Worm (Caenorhabditis elegans) whole organism, L4 larva: ENCODE measurements around the gene pas-7.

ENCODE experiments used
- aly-2 ChIP-seq: sonication (generic microtip); optimal IDR thresholded peaks from 2 replicates; lab custom pipeline; 2018; ENCODE audit warnings: missing biosample characterization, missing genetic modification characterization
- ama-1 ChIP-seq: fragments of 150-350 bp; optimal IDR thresholded peaks from 2 replicates; lab custom pipeline; 2014; ENCODE audit warnings: inconsistent platforms, mixed read lengths
- egl-27 ChIP-seq: sonication (generic microtip); optimal IDR thresholded peaks from 3 replicates; lab custom pipeline; 2017; ENCODE audit warnings: missing biosample characterization, missing genetic modification reagents, missing genetic modification characterization
- gei-8 ChIP-seq: fragments of 200-800 bp; sonication (Bioruptor generic); optimal IDR thresholded peaks from 2 replicates; lab custom pipeline; 2018; ENCODE audit warnings: mild to moderate bottlenecking, missing genetic modification characterization, missing compliant biosample characterization
- mep-1 ChIP-seq: fragments of 150-350 bp; sonication (generic microtip); optimal IDR thresholded peaks from 3 replicates; lab custom pipeline; 2014; ENCODE audit warnings: missing biosample characterization, missing genetic modification characterization
- sdz-12 ChIP-seq: fragments of 200-800 bp; sonication (Bioruptor generic); optimal IDR thresholded peaks from 2 replicates; lab custom pipeline; 2018; ENCODE audit warnings: mild to moderate bottlenecking, missing genetic modification characterization, missing compliant biosample characterization
- tag-97 ChIP-seq: fragments of 200-800 bp; sonication (Bioruptor generic); IDR thresholded peaks from 2 replicates; pipeline ENCODE4 v1.3.6; 2022; ENCODE audit warnings: missing genetic modification characterization, missing compliant biosample characterization
- ztf-7 ChIP-seq: fragments of 150-350 bp; optimal IDR thresholded peaks from 2 replicates; lab custom pipeline; 2014; ENCODE audit warnings: missing biosample characterization, missing genetic modification characterization

DNA sequence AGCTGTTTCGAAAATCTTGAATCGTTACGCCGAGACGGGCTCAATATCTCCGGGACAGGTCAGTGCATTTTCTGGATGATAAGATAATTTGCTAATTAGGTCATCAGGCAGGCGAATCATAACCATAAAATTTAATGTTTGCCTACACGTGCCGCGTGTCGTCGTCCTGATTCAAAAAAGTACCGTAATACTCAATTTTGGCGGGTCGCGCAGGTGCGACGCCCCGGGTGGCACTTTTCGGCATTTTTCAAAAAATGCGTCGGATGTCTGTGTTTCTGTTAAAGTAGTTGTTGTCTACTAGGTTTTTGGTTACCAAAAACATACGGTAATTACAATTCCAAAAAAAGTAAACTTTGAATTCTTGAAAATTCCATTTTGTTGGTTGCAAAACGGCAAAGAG lies 47.8 kb upstream of the pas-7 start:
- TF ChIP-seq ztf-7 (tag; lab: Kevin White, UChicago) (no peak), gei-8 (GFP tag; lab: Kevin White, UChicago) (no peak), egl-27 (tag; lab: Kevin White, UChicago) (no peak), mep-1 (tag; lab: Kevin White, UChicago) (no peak), aly-2 (tag; lab: Kevin White, UChicago) (no peak), sdz-12 (GFP tag; lab: Kevin White, UChicago) (no peak), ama-1 (lab: Kevin White, UChicago) (no peak), tag-97 (no peak)
